Worm (Caenorhabditis elegans): ENCODE data around the gene srh-174.

DNA sequence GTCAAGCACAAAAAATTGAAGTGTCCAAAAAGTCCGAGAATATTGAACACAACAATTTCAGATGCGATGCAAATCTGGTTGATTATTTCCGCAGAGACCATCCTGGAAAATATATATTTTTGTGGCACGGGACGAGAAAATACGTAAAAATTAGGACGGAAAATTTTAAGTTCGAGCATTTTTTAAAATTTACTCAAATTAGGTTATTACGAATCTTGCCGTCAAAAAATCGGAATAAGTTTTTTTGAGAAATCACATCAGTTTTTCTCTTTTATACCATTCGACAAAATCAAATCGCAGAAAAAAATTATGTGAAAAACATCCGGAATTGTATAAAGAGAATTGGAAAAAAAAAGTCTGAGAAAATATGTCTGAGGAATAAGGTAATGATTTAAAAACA lies 590 bp upstream of the srh-174 start, which contains the start of gene srsx-1:
- no peak for TF ChIP-seq med-1 (GFP tag; optimal IDR thresholded peaks at IDR 0.05; ENCODE audit: insufficient read depth)
- no peak for TF ChIP-seq ztf-23 (GFP tag; IDR thresholded peaks at IDR 0.05)
- TF ChIP-seq klf-2 (GFP tag; conservative IDR thresholded peaks at IDR 0.05): no peak
- TF ChIP-seq flt-1 (GFP tag; IDR thresholded peaks at IDR 0.05): no peak
- no peak for TF ChIP-seq ztf-29 (GFP tag; IDR thresholded peaks at IDR 0.05)
